Fruit fly (Drosophila melanogaster) whole organism, embryonic: ENCODE results near the gene Syx4.

Experiments
- Abd-B ChIP-seq: fragments of 200-800 bp; sonication (Bioruptor generic); optimal IDR thresholded peaks from 2 replicates; lab custom pipeline; 2018; ENCODE audit warnings: missing biosample characterization, mild to moderate bottlenecking, missing genetic modification characterization, moderate library complexity
- Blimp-1 ChIP-seq: fragments of 200-800 bp; sonication (Bioruptor generic); optimal IDR thresholded peaks from 3 replicates; lab custom pipeline; 2018; ENCODE audit warnings: missing biosample characterization, missing genetic modification characterization, mild to moderate bottlenecking, moderate library complexity, missing genetic modification reagents
- CG11398 ChIP-seq: fragments of 200-800 bp; sonication (Bioruptor generic); optimal IDR thresholded peaks from 2 replicates; lab custom pipeline; 2016; ENCODE audit warnings: missing biosample characterization, missing genetic modification characterization
- CG11723 ChIP-seq: fragments of 200-800 bp; sonication (Bioruptor generic); optimal IDR thresholded peaks from 2 replicates; lab custom pipeline; 2017; ENCODE audit warnings: missing biosample characterization, mild to moderate bottlenecking, missing genetic modification characterization
- CG14014 ChIP-seq: fragments of 200-800 bp; sonication (Bioruptor generic); IDR thresholded peaks from 2 replicates; pipeline ENCODE4 v1.3.6; 2022; ENCODE audit warnings: missing biosample characterization, missing genetic modification characterization
- CG14860 ChIP-seq: fragments of 200-800 bp; sonication (Bioruptor generic); IDR thresholded peaks from 3 replicates; pipeline ENCODE4 v1.3.6; 2022; ENCODE audit warnings: missing biosample characterization, missing genetic modification characterization; ENCODE audit not compliant: partially characterized antibody
- CG14965 ChIP-seq: fragments of 200-800 bp; sonication (Bioruptor generic); optimal IDR thresholded peaks from 2 replicates; lab custom pipeline; 2016; ENCODE audit warnings: missing biosample characterization, missing genetic modification characterization, borderline replicate concordance
- CG15073 ChIP-seq: fragments of 200-800 bp; sonication (Bioruptor generic); optimal IDR thresholded peaks from 2 replicates; lab custom pipeline; 2016; ENCODE audit warnings: missing biosample characterization, missing genetic modification characterization
- CG15601 ChIP-seq: fragments of 200-800 bp; sonication (Bioruptor generic); optimal IDR thresholded peaks from 3 replicates; lab custom pipeline; 2019; ENCODE audit warnings: missing biosample characterization, mild to moderate bottlenecking, missing genetic modification characterization, moderate library complexity
- CG17359 ChIP-seq: fragments of 200-800 bp; sonication (Bioruptor generic); optimal IDR thresholded peaks from 3 replicates; lab custom pipeline; 2018; ENCODE audit warnings: missing biosample characterization, mild to moderate bottlenecking, missing genetic modification characterization, moderate library complexity
- CG17361 ChIP-seq: fragments of 200-800 bp; sonication (Bioruptor generic); IDR thresholded peaks from 3 replicates; pipeline ENCODE4 v1.3.6; 2022; ENCODE audit warnings: missing biosample characterization, missing genetic modification characterization
- CG17385 ChIP-seq: fragments of 200-800 bp; sonication (Bioruptor generic); optimal IDR thresholded peaks from 3 replicates; lab custom pipeline; 2018; ENCODE audit warnings: missing biosample characterization, mild to moderate bottlenecking, missing genetic modification characterization
- CG17568 ChIP-seq: fragments of 200-800 bp; sonication (Bioruptor generic); optimal IDR thresholded peaks from 2 replicates; lab custom pipeline; 2018; ENCODE audit warnings: missing biosample characterization, mild to moderate bottlenecking, missing genetic modification characterization, moderate library complexity
- CG4854 ChIP-seq: fragments of 200-800 bp; sonication (Bioruptor generic); optimal IDR thresholded peaks from 2 replicates; lab custom pipeline; 2016; ENCODE audit warnings: missing biosample characterization, missing genetic modification characterization, inconsistent platforms
- CG6654 ChIP-seq: fragments of 200-800 bp; sonication (Bioruptor generic); optimal IDR thresholded peaks from 2 replicates; lab custom pipeline; 2017; ENCODE audit warnings: missing biosample characterization, mild to moderate bottlenecking, missing genetic modification characterization
- CG8359 ChIP-seq: fragments of 200-800 bp; sonication (Bioruptor generic); optimal IDR thresholded peaks from 2 replicates; lab custom pipeline; 2017; ENCODE audit warnings: missing biosample characterization, mild to moderate bottlenecking, missing genetic modification characterization, borderline replicate concordance
- D ChIP-seq, 2 experiments: fragments of 200-800 bp in 1 of 2; fragments of >200 bp in 1 of 2; sonication (Bioruptor generic) in 1 of 2; optimal IDR thresholded peaks; 2 replicates in 1 of 2; 3 replicates in 1 of 2; lab custom pipeline; 2017; ENCODE audit warnings: mild to moderate bottlenecking in 1 of 2, missing biosample characterization in 1 of 2, missing genetic modification characterization in 1 of 2, missing genetic modification reagents in 1 of 2
- Dek ChIP-seq: fragments of 200-800 bp; sonication (Bioruptor generic); optimal IDR thresholded peaks from 3 replicates; lab custom pipeline; 2019; ENCODE audit warnings: missing biosample characterization, mild to moderate bottlenecking, missing genetic modification characterization, moderate library complexity
- Dp ChIP-seq: fragments of 200-800 bp; sonication (Bioruptor generic); optimal IDR thresholded peaks from 2 replicates; lab custom pipeline; 2018; ENCODE audit warnings: missing biosample characterization, mild to moderate bottlenecking, missing genetic modification characterization, moderate library complexity
- Dref ChIP-seq: fragments of 200-800 bp; sonication (Bioruptor generic); IDR thresholded peaks from 2 replicates; pipeline ENCODE4 v1.3.6; 2022; ENCODE audit warnings: missing biosample characterization, missing genetic modification characterization
- H2.0 ChIP-seq: fragments of 200-800 bp; sonication (Bioruptor generic); IDR thresholded peaks from 2 replicates; pipeline ENCODE4 v1.3.6; 2022; ENCODE audit warnings: missing biosample characterization, missing genetic modification characterization
- HLH4C ChIP-seq: fragments of 200-800 bp; sonication (Bioruptor generic); IDR thresholded peaks from 3 replicates; pipeline ENCODE4 v1.3.6; 2022; ENCODE audit warnings: missing biosample characterization, missing genetic modification characterization; ENCODE audit not compliant: partially characterized antibody
- Hmr ChIP-seq: fragments of 200-800 bp; sonication (Bioruptor generic); optimal IDR thresholded peaks from 3 replicates; lab custom pipeline; 2017; ENCODE audit warnings: mild to moderate bottlenecking, missing biosample characterization, missing genetic modification reagents, missing genetic modification characterization
- Mad ChIP-seq: fragments of 200-800 bp; sonication (Bioruptor generic); optimal IDR thresholded peaks from 2 replicates; lab custom pipeline; 2016; ENCODE audit warnings: missing biosample characterization, missing genetic modification characterization
- Mrtf ChIP-seq: fragments of 200-800 bp; sonication (Bioruptor generic); IDR thresholded peaks from 3 replicates; pipeline ENCODE4 v1.3.6; 2022; ENCODE audit warnings: missing biosample characterization, missing genetic modification characterization
- Nf-YC ChIP-seq: fragments of 200-800 bp; optimal IDR thresholded peaks from 3 replicates; lab custom pipeline; 2019; ENCODE audit warnings: missing biosample characterization, mild to moderate bottlenecking, missing genetic modification characterization, moderate library complexity
- Oaz ChIP-seq: fragments of 200-800 bp; sonication (Bioruptor generic); IDR thresholded peaks from 2 replicates; pipeline ENCODE4 v1.3.6; 2022; ENCODE audit warnings: missing biosample characterization, missing genetic modification characterization
- Ssrp ChIP-seq: fragments of 200-800 bp; sonication (Bioruptor generic); optimal IDR thresholded peaks from 2 replicates; lab custom pipeline; 2018; ENCODE audit warnings: missing biosample characterization, mild to moderate bottlenecking, missing genetic modification characterization, moderate library complexity
- Taf1 ChIP-seq: fragments of 200-800 bp; sonication (Bioruptor generic); IDR thresholded peaks from 2 replicates; pipeline ENCODE4 v1.3.6; 2022; ENCODE audit warnings: missing biosample characterization, missing genetic modification characterization
- Usf ChIP-seq: fragments of 200-800 bp; sonication (Bioruptor generic); optimal IDR thresholded peaks from 2 replicates; lab custom pipeline; 2017; ENCODE audit warnings: missing genotype, missing biosample characterization, missing genetic modification characterization
- Xrp1 ChIP-seq: fragments of 200-800 bp; sonication (Bioruptor generic); IDR thresholded peaks from 2 replicates; pipeline ENCODE4 v1.3.6; 2022; ENCODE audit warnings: missing biosample characterization, missing genetic modification characterization
- ara ChIP-seq: fragments of 200-800 bp; sonication (Bioruptor generic); IDR thresholded peaks from 2 replicates; pipeline ENCODE4 v1.3.6; 2022; ENCODE audit warnings: missing biosample characterization, missing genetic modification characterization
- caup ChIP-seq: fragments of 200-800 bp; sonication (Bioruptor generic); optimal IDR thresholded peaks from 3 replicates; lab custom pipeline; 2017; ENCODE audit warnings: missing biosample characterization, mild to moderate bottlenecking, missing genetic modification characterization, moderate library complexity; ENCODE audit not compliant: severe bottlenecking
- fd102C ChIP-seq: fragments of 200-800 bp; sonication (Bioruptor generic); optimal IDR thresholded peaks from 2 replicates; lab custom pipeline; 2018; ENCODE audit warnings: missing biosample characterization, mild to moderate bottlenecking, missing genetic modification characterization, moderate library complexity
- fu2 ChIP-seq: fragments of 200-800 bp; sonication (Bioruptor generic); optimal IDR thresholded peaks from 2 replicates; lab custom pipeline; 2016; ENCODE audit warnings: missing biosample characterization, missing genetic modification characterization
- gfzf ChIP-seq: fragments of 200-800 bp; sonication (Bioruptor generic); optimal IDR thresholded peaks from 2 replicates; lab custom pipeline; 2016; ENCODE audit warnings: missing biosample characterization, mild to moderate bottlenecking, missing genetic modification characterization, moderate library complexity
- hkb ChIP-seq, 2 experiments: fragments of 200-800 bp in 1 of 2; fragments of >200 bp in 1 of 2; sonication (Bioruptor generic) in 1 of 2; IDR thresholded peaks in 1 of 2; optimal IDR thresholded peaks in 1 of 2; 2 replicates each; pipeline versions ENCODE4 v1.3.6 to Lab custom; 2017 to 2022; ENCODE audit warnings: missing biosample characterization in 1 of 2, missing genetic modification characterization in 1 of 2
- hth ChIP-seq: fragments of >200 bp; optimal IDR thresholded peaks from 2 replicates; lab custom pipeline; 2017; ENCODE audit warnings: inconsistent platforms
- kay ChIP-seq: fragments of 200-800 bp; sonication (Bioruptor generic); optimal IDR thresholded peaks from 2 replicates; lab custom pipeline; 2016; ENCODE audit warnings: missing biosample characterization, missing genetic modification characterization
- ken ChIP-seq: fragments of 200-800 bp; sonication (Bioruptor generic); IDR thresholded peaks from 3 replicates; pipeline ENCODE4 v1.3.6; 2022; ENCODE audit warnings: missing biosample characterization, missing genetic modification characterization
- mld ChIP-seq: fragments of 200-800 bp; sonication (Bioruptor generic); IDR thresholded peaks from 3 replicates; pipeline ENCODE4 v1.3.6; 2022; ENCODE audit warnings: missing biosample characterization, missing genetic modification characterization; ENCODE audit not compliant: partially characterized antibody
- nerfin-2 ChIP-seq: fragments of 200-800 bp; sonication (Bioruptor generic); IDR thresholded peaks from 2 replicates; pipeline ENCODE4 v1.3.6; 2022; ENCODE audit warnings: missing biosample characterization, missing genetic modification characterization; ENCODE audit not compliant: partially characterized antibody
- pho ChIP-seq: fragments of 200-800 bp; sonication (Bioruptor generic); optimal IDR thresholded peaks from 2 replicates; lab custom pipeline; 2016; ENCODE audit warnings: missing biosample characterization, missing genetic modification characterization
- salm ChIP-seq: fragments of 200-800 bp; sonication (Bioruptor generic); optimal IDR thresholded peaks from 2 replicates; lab custom pipeline; 2018; ENCODE audit warnings: missing biosample characterization, mild to moderate bottlenecking, missing genetic modification characterization
- scrt ChIP-seq: fragments of 200-800 bp; sonication (Bioruptor generic); optimal IDR thresholded peaks from 2 replicates; lab custom pipeline; 2018; ENCODE audit warnings: missing biosample characterization, mild to moderate bottlenecking, missing genetic modification characterization, moderate library complexity
- sob ChIP-seq: fragments of 200-800 bp; sonication (Bioruptor generic); IDR thresholded peaks from 2 replicates; pipeline ENCODE4 v1.3.6; 2022; ENCODE audit warnings: missing biosample characterization, missing genetic modification characterization
- stwl ChIP-seq: fragments of 200-800 bp; sonication (Bioruptor generic); optimal IDR thresholded peaks from 3 replicates; lab custom pipeline; 2018; ENCODE audit warnings: missing biosample characterization, mild to moderate bottlenecking, missing genetic modification characterization, moderate library complexity
- yki ChIP-seq: fragments of >200 bp; optimal IDR thresholded peaks from 3 replicates; lab custom pipeline; 2018

Gene Syx4

DNA sequence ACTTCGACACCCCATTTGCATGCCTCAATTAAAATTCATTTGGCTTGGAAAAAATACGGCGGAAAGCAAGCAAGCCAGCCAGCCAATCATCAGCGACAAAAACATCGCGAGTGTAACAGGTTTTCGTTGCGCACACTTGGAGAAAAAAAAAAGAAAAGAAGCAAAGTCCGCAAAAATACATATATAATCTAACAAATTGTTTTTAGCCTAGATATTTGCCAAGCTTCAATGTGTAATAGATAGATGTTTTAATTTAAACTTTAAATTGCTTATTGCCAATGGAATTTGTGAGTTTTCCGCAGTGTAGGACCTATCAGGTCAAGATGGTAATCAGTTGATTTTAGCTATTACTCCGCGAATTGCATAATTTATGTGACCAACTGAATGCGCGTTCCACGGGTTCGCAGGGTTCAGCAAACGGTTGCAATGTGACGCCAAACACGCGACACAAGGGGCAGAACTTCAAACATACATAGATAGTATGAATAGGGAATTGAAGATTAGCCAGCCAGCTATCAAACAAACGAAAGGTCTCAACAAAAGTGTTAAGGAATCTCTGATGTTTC, 42.8 kb upstream of the Syx4 start (continued):
- TF ChIP-seq ken (GFP tag; lab: Robert Waterston, UW) (peak; percentile 89), kay (GFP tag; lab: Kevin White, UChicago) (peak; percentile 62), Mrtf (GFP tag; lab: Robert Waterston, UW) (peak; percentile 92), Abd-B (GFP tag; lab: Kevin White, UChicago) (peak; percentile 83), Hmr (GFP tag; lab: Kevin White, UChicago) (peak; percentile 85), H2.0 (GFP tag; lab: Robert Waterston, UW) (peak; percentile 89), CG17385 (GFP tag; lab: Kevin White, UChicago) (peak; percentile 81), stwl (tag; lab: Kevin White, UChicago) (peak; percentile 7), Dp (GFP tag; lab: Kevin White, UChicago) (no peak), CG17359 (peak; percentile 93), yki (lab: Kevin White, UChicago) (no peak), CG17568 (GFP tag; lab: Kevin White, UChicago) (peak; percentile 65), sob (GFP tag; lab: Robert Waterston, UW) (peak; percentile 95), gfzf (GFP tag; lab: Kevin White, UChicago) (no peak), CG15073 (no peak), fd102C (GFP tag; lab: Kevin White, UChicago) (no peak), salm (tag; lab: Kevin White, UChicago) (peak; percentile 61), Oaz (GFP tag; lab: Robert Waterston, UW) (peak; percentile 87), D (optimal IDR thresholded peaks at IDR 0.05; lab: Kevin White, UChicago) (no peak), D (GFP tag; optimal IDR thresholded peaks at IDR 0.05; lab: Kevin White, UChicago) (peak; percentile 58), ara (GFP tag; lab: Robert Waterston, UW) (peak; percentile 73), Ssrp (tag; lab: Kevin White, UChicago) (peak; percentile 79), hth (lab: Kevin White, UChicago) (no peak), fu2 (GFP tag; lab: Kevin White, UChicago) (peak; percentile 72), HLH4C (GFP tag; lab: Robert Waterston, UW) (no peak), caup (peak; percentile 88), Mad (peak; percentile 85), CG15601 (tag; lab: Kevin White, UChicago) (peak; percentile 19), Taf1 (GFP tag; lab: Robert Waterston, UW) (peak; percentile 76), CG14860 (GFP tag; lab: Robert Waterston, UW) (no peak), Blimp-1 (peak; percentile 82), CG14965 (peak; percentile 62), Nf-YC (tag; lab: Kevin White, UChicago) (peak; percentile 63), nerfin-2 (GFP tag; lab: Robert Waterston, UW) (no peak), CG11398 (GFP tag; lab: Kevin White, UChicago) (peak; percentile 52), pho (GFP tag; lab: Kevin White, UChicago) (peak; percentile 87), CG6654 (peak; percentile 43), CG8359 (GFP tag; lab: Kevin White, UChicago) (peak; percentile 41), scrt (GFP tag; lab: Kevin White, UChicago) (peak; percentile 84), Dref (GFP tag; lab: Robert Waterston, UW) (no peak), CG4854 (GFP tag; lab: Kevin White, UChicago) (peak; percentile 75), Dek (tag; lab: Kevin White, UChicago) (peak; percentile 83), mld (no peak), CG17361 (GFP tag; lab: Robert Waterston, UW) (peak; percentile 30; the same call in 1 of the 3 replicates), CG14014 (GFP tag; lab: Robert Waterston, UW) (peak; percentile 93), Xrp1 (GFP tag; lab: Robert Waterston, UW) (peak; percentile 89), Usf (GFP tag; lab: Kevin White, UChicago) (peak; percentile 35), hkb (optimal IDR thresholded peaks at IDR 0.05; lab: Kevin White, UChicago) (no peak), hkb (GFP tag; IDR thresholded peaks at IDR 0.05; lab: Robert Waterston, UW) (peak; percentile 95), CG11723 (GFP tag; lab: Kevin White, UChicago) (peak; percentile 59)
